Worm (Caenorhabditis elegans) whole organism, L1 larva: Measurements from ENCODE around the gene C48A7.16.

ENCODE experiments used
- C16A3.4 ChIP-seq: fragments of 150-350 bp; optimal IDR thresholded peaks from 2 replicates; lab custom pipeline; 2014; ENCODE audit warnings: missing biosample characterization, missing genetic modification characterization
- F16B12.6 ChIP-seq: fragments of 150-350 bp; optimal IDR thresholded peaks from 2 replicates; lab custom pipeline; 2014; ENCODE audit warnings: missing biosample characterization, missing genetic modification characterization
- Y116A8C.19 ChIP-seq: sonication (generic microtip); optimal IDR thresholded peaks from 2 replicates; lab custom pipeline; 2016; ENCODE audit warnings: missing compliant biosample characterization, missing genetic modification characterization, borderline replicate concordance
- alr-1 ChIP-seq: fragments of 200-800 bp; sonication (Bioruptor generic); optimal IDR thresholded peaks from 2 replicates; lab custom pipeline; 2018; ENCODE audit warnings: borderline replicate concordance, mild to moderate bottlenecking, missing genetic modification characterization, missing compliant biosample characterization
- aly-2 ChIP-seq: fragments of 150-350 bp; optimal IDR thresholded peaks from 2 replicates; lab custom pipeline; 2014; ENCODE audit warnings: missing biosample characterization, missing genetic modification characterization
- ama-1 ChIP-seq: fragments of 150-350 bp; optimal IDR thresholded peaks from 2 replicates; lab custom pipeline; 2014
- blmp-1 ChIP-seq: fragments of 150-350 bp; optimal IDR thresholded peaks from 2 replicates; lab custom pipeline; 2014; ENCODE audit warnings: missing biosample characterization, missing genetic modification characterization
- ceh-63 ChIP-seq: fragments of 200-800 bp; sonication (Bioruptor generic); optimal IDR thresholded peaks from 2 replicates; lab custom pipeline; 2018; ENCODE audit warnings: mild to moderate bottlenecking, missing genetic modification characterization, missing compliant biosample characterization
- ceh-8 ChIP-seq: fragments of 200-800 bp; sonication (Bioruptor generic); optimal IDR thresholded peaks from 2 replicates; lab custom pipeline; 2018; ENCODE audit warnings: mild to moderate bottlenecking, missing genetic modification characterization, moderate library complexity, missing compliant biosample characterization
- ceh-82 ChIP-seq, 3 experiments: fragments of 150-350 bp in 1 of 3; sonication (generic microtip) in 2 of 3; optimal IDR thresholded peaks; 2 replicates each; lab custom pipeline; 2014 to 2017; ENCODE audit warnings: missing biosample characterization in 3 of 3, missing genetic modification characterization in 3 of 3
- ceh-88 ChIP-seq: fragments of 200-800 bp; sonication (Bioruptor generic); IDR thresholded peaks from 2 replicates; pipeline ENCODE4 v1.3.6; 2022; ENCODE audit warnings: missing genetic modification characterization, missing compliant biosample characterization
- efl-1 ChIP-seq, 4 experiments: fragments of 150-350 bp; optimal IDR thresholded peaks in 3 of 4; peaks in 1 of 4; 1 replicate in 1 of 4; 2 replicates in 3 of 4; lab custom pipeline; 2014; ENCODE audit warnings: missing biosample characterization in 2 of 4, missing genetic modification characterization in 2 of 4, missing genetic modification reagents in 2 of 4
- egl-13 ChIP-seq: sonication (generic microtip); optimal IDR thresholded peaks from 2 replicates; lab custom pipeline; 2016; ENCODE audit warnings: missing genotype, missing genetic modification reagents, missing genetic modification characterization, missing compliant biosample characterization
- egl-27 ChIP-seq, 2 experiments: fragments of 150-350 bp in 1 of 2; sonication (generic microtip); optimal IDR thresholded peaks; 3 replicates each; lab custom pipeline; 2017 to 2018; ENCODE audit warnings: missing biosample characterization in 2 of 2, missing genetic modification characterization in 2 of 2, missing genetic modification reagents in 2 of 2
- fkh-10 ChIP-seq: sonication (generic microtip); optimal IDR thresholded peaks from 2 replicates; lab custom pipeline; 2017; ENCODE audit warnings: missing biosample characterization, missing genetic modification reagents, missing genetic modification characterization
- fkh-8 ChIP-seq: sonication (generic microtip); optimal IDR thresholded peaks from 2 replicates; lab custom pipeline; 2016; ENCODE audit warnings: mild to moderate bottlenecking, missing genetic modification characterization, missing compliant biosample characterization
- grh-1 ChIP-seq: fragments of 200-800 bp; sonication (Bioruptor generic); IDR thresholded peaks from 2 replicates; pipeline ENCODE4 v1.3.6; 2022; ENCODE audit warnings: missing genetic modification reagents, missing genetic modification characterization, missing compliant biosample characterization
- hlh-17 ChIP-seq: fragments of 200-800 bp; sonication (Bioruptor generic); optimal IDR thresholded peaks from 2 replicates; lab custom pipeline; 2018; ENCODE audit warnings: missing genetic modification characterization, mild to moderate bottlenecking, missing compliant biosample characterization, moderate library complexity, borderline replicate concordance
- hlh-4 ChIP-seq: sonication (generic microtip); optimal IDR thresholded peaks from 2 replicates; lab custom pipeline; 2016; ENCODE audit warnings: mild to moderate bottlenecking, missing genetic modification characterization, missing compliant biosample characterization
- jun-1 ChIP-seq: fragments of 150-350 bp; optimal IDR thresholded peaks from 2 replicates; lab custom pipeline; 2014; ENCODE audit warnings: missing biosample characterization, missing genetic modification reagents, missing genetic modification characterization
- lin-13 ChIP-seq: fragments of 150-350 bp; optimal IDR thresholded peaks from 2 replicates; lab custom pipeline; 2014; ENCODE audit warnings: missing biosample characterization, missing genetic modification reagents, missing genetic modification characterization
- lin-14 ChIP-seq: fragments of 200-800 bp; sonication (Bioruptor generic); optimal IDR thresholded peaks from 2 replicates; lab custom pipeline; 2018; ENCODE audit warnings: mild to moderate bottlenecking, missing genetic modification characterization, moderate library complexity, missing compliant biosample characterization
- lin-15B ChIP-seq: fragments of 150-350 bp; sonication (generic microtip); optimal IDR thresholded peaks from 3 replicates; lab custom pipeline; 2014; ENCODE audit warnings: missing biosample characterization, missing genetic modification characterization
- lin-35 ChIP-seq, 2 experiments: fragments of 150-350 bp; optimal IDR thresholded peaks; 2 replicates each; lab custom pipeline; 2014; ENCODE audit warnings: missing biosample characterization in 2 of 2, missing genetic modification characterization in 2 of 2, missing genetic modification reagents in 2 of 2
- lin-39 ChIP-seq: fragments of 150-350 bp; optimal IDR thresholded peaks from 2 replicates; lab custom pipeline; 2014; ENCODE audit warnings: missing biosample characterization, missing genetic modification reagents, missing genetic modification characterization
- lir-3 ChIP-seq: sonication (generic microtip); optimal IDR thresholded peaks from 2 replicates; lab custom pipeline; 2016; ENCODE audit warnings: mild to moderate bottlenecking, missing genetic modification characterization, moderate library complexity, missing compliant biosample characterization; ENCODE audit not compliant: poor library complexity
- mab-9 ChIP-seq: fragments of 200-800 bp; sonication (Bioruptor generic); IDR thresholded peaks from 2 replicates; pipeline ENCODE4 v1.3.6; 2022; ENCODE audit warnings: missing genetic modification reagents, missing genetic modification characterization, missing compliant biosample characterization
- mdl-1 ChIP-seq, 2 experiments: fragments of 150-350 bp; optimal IDR thresholded peaks; 2 replicates each; lab custom pipeline; 2014 to 2017; ENCODE audit warnings: missing biosample characterization in 2 of 2, missing genetic modification characterization in 2 of 2, inconsistent platforms in 1 of 2
- mep-1 ChIP-seq: fragments of 150-350 bp; optimal IDR thresholded peaks from 2 replicates; lab custom pipeline; 2014; ENCODE audit warnings: missing biosample characterization, missing genetic modification characterization
- nhr-12 ChIP-seq: sonication (generic microtip); optimal IDR thresholded peaks from 2 replicates; lab custom pipeline; 2017; ENCODE audit warnings: missing biosample characterization, missing genetic modification characterization
- nhr-19 ChIP-seq: fragments of 200-800 bp; sonication (Bioruptor generic); conservative IDR thresholded peaks from 2 replicates; pipeline ENCODE4 v1.3.6; 2022; ENCODE audit warnings: missing genetic modification characterization, missing compliant biosample characterization
- nhr-20 ChIP-seq: sonication (generic microtip); optimal IDR thresholded peaks from 2 replicates; lab custom pipeline; 2016; ENCODE audit warnings: mild to moderate bottlenecking, missing genetic modification characterization, missing compliant biosample characterization
- nhr-237 ChIP-seq: fragments of 150-350 bp; optimal IDR thresholded peaks from 2 replicates; lab custom pipeline; 2014; ENCODE audit warnings: missing biosample characterization, missing genetic modification characterization
- nhr-28 ChIP-seq: fragments of 150-350 bp; optimal IDR thresholded peaks from 2 replicates; lab custom pipeline; 2014; ENCODE audit warnings: missing biosample characterization, missing genetic modification characterization
- nhr-47 ChIP-seq: sonication (generic microtip); optimal IDR thresholded peaks from 2 replicates; lab custom pipeline; 2016; ENCODE audit warnings: mild to moderate bottlenecking, missing genetic modification characterization, moderate library complexity, missing compliant biosample characterization
- nhr-76 ChIP-seq: sonication (generic microtip); optimal IDR thresholded peaks from 2 replicates; lab custom pipeline; 2017; ENCODE audit warnings: missing biosample characterization, missing genetic modification characterization
- nhr-84 ChIP-seq: sonication (generic microtip); optimal IDR thresholded peaks from 2 replicates; lab custom pipeline; 2017; ENCODE audit warnings: missing biosample characterization, missing genetic modification characterization
- pag-3 ChIP-seq: sonication (generic microtip); optimal IDR thresholded peaks from 2 replicates; lab custom pipeline; 2017; ENCODE audit warnings: missing genetic modification characterization, mild to moderate bottlenecking, missing compliant biosample characterization, antibody characterized with exemption, borderline replicate concordance; ENCODE audit not compliant: insufficient read depth
- skn-1 ChIP-seq: fragments of 150-350 bp; optimal IDR thresholded peaks from 2 replicates; lab custom pipeline; 2014; ENCODE audit warnings: missing biosample characterization, missing genetic modification characterization
- snpc-4 ChIP-seq: fragments of 150-350 bp; optimal IDR thresholded peaks from 2 replicates; lab custom pipeline; 2014; ENCODE audit warnings: missing biosample characterization, missing genetic modification characterization
- snu-23 ChIP-seq: sonication (generic microtip); optimal IDR thresholded peaks from 2 replicates; lab custom pipeline; 2016; ENCODE audit warnings: missing genetic modification characterization, missing compliant biosample characterization
- sox-4 ChIP-seq: sonication (generic microtip); optimal IDR thresholded peaks from 2 replicates; lab custom pipeline; 2016; ENCODE audit warnings: missing genetic modification characterization, missing compliant biosample characterization
- sptf-1 ChIP-seq: fragments of 150-350 bp; optimal IDR thresholded peaks from 2 replicates; lab custom pipeline; 2014; ENCODE audit warnings: missing biosample characterization, missing genetic modification characterization
- tbx-2 ChIP-seq: sonication (generic microtip); optimal IDR thresholded peaks from 2 replicates; lab custom pipeline; 2016; ENCODE audit warnings: missing genetic modification characterization, missing compliant biosample characterization
- tlp-1 ChIP-seq: fragments of 150-350 bp; optimal IDR thresholded peaks from 2 replicates; lab custom pipeline; 2014; ENCODE audit warnings: missing biosample characterization, missing genetic modification characterization
- unc-98 ChIP-seq: fragments of 200-800 bp; sonication (Bioruptor generic); IDR thresholded peaks from 2 replicates; pipeline ENCODE4 v1.3.6; 2022; ENCODE audit warnings: missing genetic modification characterization, missing compliant biosample characterization
- xbp-1 ChIP-seq: sonication (generic microtip); optimal IDR thresholded peaks from 2 replicates; lab custom pipeline; 2016; ENCODE audit warnings: missing genetic modification characterization, missing compliant biosample characterization
- zag-1 ChIP-seq: fragments of 150-350 bp; optimal IDR thresholded peaks from 2 replicates; lab custom pipeline; 2014; ENCODE audit warnings: missing biosample characterization, missing genetic modification characterization
- zip-4 ChIP-seq: fragments of 200-800 bp; sonication (Bioruptor generic); optimal IDR thresholded peaks from 2 replicates; lab custom pipeline; 2018; ENCODE audit warnings: mild to moderate bottlenecking, missing genetic modification characterization, moderate library complexity, missing compliant biosample characterization
- ztf-11 ChIP-seq, 2 experiments: sonication (generic microtip); optimal IDR thresholded peaks; 2 replicates each; lab custom pipeline; 2016 to 2017; ENCODE audit warnings: missing genetic modification characterization in 2 of 2, missing biosample characterization in 1 of 2, missing compliant biosample characterization in 1 of 2
- ztf-4 ChIP-seq: fragments of 150-350 bp; optimal IDR thresholded peaks from 2 replicates; lab custom pipeline; 2014; ENCODE audit warnings: missing biosample characterization, missing genetic modification characterization

Gene C48A7.16

DNA sequence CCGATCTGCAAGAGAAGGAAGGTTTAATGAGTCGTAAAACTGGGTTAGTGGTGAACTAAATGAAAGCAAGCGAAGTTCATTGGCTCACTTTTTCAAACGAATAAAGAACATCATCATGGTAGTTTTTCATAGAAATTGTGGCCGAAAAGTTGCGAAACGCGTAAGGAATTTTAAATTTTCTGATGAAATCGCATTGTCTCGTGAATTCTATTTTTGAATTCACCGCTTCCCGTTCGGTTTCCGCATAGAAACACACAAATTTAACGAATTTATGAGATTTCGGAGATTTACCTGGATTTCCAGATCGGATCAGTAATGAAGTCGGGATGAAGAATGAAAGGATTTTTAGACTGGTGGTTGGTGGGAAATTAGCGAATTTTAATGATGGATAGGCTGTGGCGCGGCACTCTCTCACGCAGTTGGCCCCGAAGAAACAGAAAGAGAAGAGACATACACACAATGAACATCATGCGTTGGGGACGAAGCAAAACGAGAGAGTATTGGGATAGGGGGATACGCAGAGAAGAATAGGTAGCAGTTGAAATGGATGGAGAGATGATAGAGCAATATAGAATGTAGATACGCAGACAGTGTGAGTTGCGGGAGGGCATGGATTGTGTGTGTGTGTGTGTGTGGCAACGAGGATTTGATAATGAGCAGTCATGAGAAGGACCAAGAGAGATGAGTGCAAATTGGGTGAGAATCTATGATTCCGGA is 18.3 kb upstream of the C48A7.16 start:
- TF ChIP-seq nhr-20 (tag; lab: Kevin White, UChicago) (peak; percentile 76), F16B12.6 (no peak), ceh-88 (GFP tag; lab: Robert Waterston, UW) (no peak), nhr-76 (tag; lab: Kevin White, UChicago) (peak; percentile 37), lin-15B (tag; lab: Kevin White, UChicago) (no peak), lin-35 (GFP tag; optimal IDR thresholded peaks at IDR 0.05; lab: Kevin White, UChicago) (peak in 1 of 2 experiments; percentile 41), hlh-4 (tag; lab: Kevin White, UChicago) (no peak), lin-14 (GFP tag; lab: Kevin White, UChicago) (peak; percentile 94), aly-2 (tag; lab: Kevin White, UChicago) (no peak), skn-1 (tag; lab: Kevin White, UChicago) (no peak), C16A3.4 (no peak), Y116A8C.19 (tag; lab: Kevin White, UChicago) (no peak), efl-1 (optimal IDR thresholded peaks at IDR 0.05; lab: Kevin White, UChicago) (peak; percentile 53 to 64), efl-1 (GFP tag; optimal IDR thresholded peaks at IDR 0.05 in 1 of 2; lab: Kevin White, UChicago) (no peak), nhr-237 (no peak), ceh-8 (GFP tag; lab: Kevin White, UChicago) (peak; percentile 59), jun-1 (tag; lab: Kevin White, UChicago) (peak; percentile 8), ztf-11 (tag; optimal IDR thresholded peaks at IDR 0.05; lab: Kevin White, UChicago) (peak in 1 of 2 experiments; percentile 29), fkh-8 (tag; lab: Kevin White, UChicago) (peak; percentile 45), alr-1 (tag; lab: Kevin White, UChicago) (no peak), grh-1 (GFP tag; lab: Robert Waterston, UW) (no peak), mab-9 (GFP tag; lab: Robert Waterston, UW) (no peak), tbx-2 (peak; percentile 68), snu-23 (GFP tag; lab: Kevin White, UChicago) (peak; percentile 85), lin-13 (GFP tag; lab: Kevin White, UChicago) (peak; percentile 37), nhr-47 (tag; lab: Kevin White, UChicago) (peak; percentile 64), nhr-28 (tag; lab: Kevin White, UChicago) (no peak), hlh-17 (no peak), nhr-12 (tag; lab: Kevin White, UChicago) (no peak), egl-13 (tag; lab: Kevin White, UChicago) (no peak), zag-1 (tag; lab: Kevin White, UChicago) (no peak), sptf-1 (no peak), zip-4 (no peak), unc-98 (GFP tag; lab: Robert Waterston, UW) (no peak), mdl-1 (tag; optimal IDR thresholded peaks at IDR 0.05; lab: Kevin White, UChicago) (peak in 1 of 2 experiments; percentile 17), sox-4 (tag; lab: Kevin White, UChicago) (no peak), nhr-84 (tag; lab: Kevin White, UChicago) (no peak), ztf-4 (tag; lab: Kevin White, UChicago) (peak; percentile 24), xbp-1 (tag; lab: Kevin White, UChicago) (peak; percentile 42), snpc-4 (tag; lab: Kevin White, UChicago) (peak; percentile 38), egl-27 (tag; optimal IDR thresholded peaks at IDR 0.05; lab: Kevin White, UChicago) (no peak), tlp-1 (tag; lab: Kevin White, UChicago) (no peak), nhr-19 (GFP tag; lab: Robert Waterston, UW) (peak; percentile 58), blmp-1 (tag; lab: Kevin White, UChicago) (peak; percentile 66), pag-3 (tag; lab: Kevin White, UChicago) (no peak), ceh-63 (GFP tag; lab: Kevin White, UChicago) (no peak), lir-3 (tag; lab: Kevin White, UChicago) (no peak), ama-1 (lab: Kevin White, UChicago) (no peak), ceh-82 (tag; optimal IDR thresholded peaks at IDR 0.05; lab: Kevin White, UChicago) (peak; percentile 6 to 57 (median 8)), fkh-10 (GFP tag; lab: Kevin White, UChicago) (no peak), lin-39 (tag; lab: Kevin White, UChicago) (no peak), mep-1 (tag; lab: Kevin White, UChicago) (peak; percentile 43)
